Worm (Caenorhabditis elegans) whole organism, young adult: ENCODE data around the gene Y37H2A.11.

ENCODE experiments used
- B0261.1 ChIP-seq: sonication (generic microtip); optimal IDR thresholded peaks from 2 replicates; lab custom pipeline; 2016; ENCODE audit warnings: mild to moderate bottlenecking, missing genetic modification characterization, moderate library complexity, missing compliant biosample characterization
- C17E4.6 ChIP-seq: fragments of 200-800 bp; sonication (Bioruptor generic); IDR thresholded peaks from 2 replicates; pipeline ENCODE4 v1.3.6; 2022; ENCODE audit warnings: missing genetic modification reagents, missing genetic modification characterization, missing compliant biosample characterization
- D2030.7 ChIP-seq: fragments of 200-800 bp; sonication (Bioruptor generic); IDR thresholded peaks from 2 replicates; pipeline ENCODE4 v1.3.6; 2022; ENCODE audit warnings: missing genetic modification reagents, missing genetic modification characterization, missing compliant biosample characterization
- F57C9.4 ChIP-seq: sonication (generic microtip); optimal IDR thresholded peaks from 2 replicates; lab custom pipeline; 2017; ENCODE audit warnings: mild to moderate bottlenecking, missing genetic modification characterization, missing compliant biosample characterization
- Y56A3A.18 ChIP-seq: fragments of 200-800 bp; sonication (Bioruptor generic); IDR thresholded peaks from 2 replicates; pipeline ENCODE4 v1.3.6; 2022; ENCODE audit warnings: missing genetic modification reagents, missing genetic modification characterization, missing compliant biosample characterization
- aptf-2 ChIP-seq: fragments of 200-800 bp; sonication (Bioruptor generic); conservative IDR thresholded peaks from 2 replicates; pipeline ENCODE4 v1.3.6; 2022; ENCODE audit warnings: missing genetic modification reagents, missing genetic modification characterization, missing compliant biosample characterization
- atf-7 ChIP-seq: sonication (generic microtip); optimal IDR thresholded peaks from 2 replicates; lab custom pipeline; 2017; ENCODE audit warnings: mild to moderate bottlenecking, missing genetic modification characterization, missing compliant biosample characterization
- athp-1 ChIP-seq: sonication (generic microtip); optimal IDR thresholded peaks from 2 replicates; lab custom pipeline; 2017; ENCODE audit warnings: mild to moderate bottlenecking, missing genetic modification characterization, missing compliant biosample characterization
- attf-5 ChIP-seq: fragments of 200-800 bp; sonication (Bioruptor generic); optimal IDR thresholded peaks from 2 replicates; lab custom pipeline; 2018; ENCODE audit warnings: mild to moderate bottlenecking, missing genetic modification characterization, missing compliant biosample characterization
- bed-2 ChIP-seq: fragments of 200-800 bp; sonication (Bioruptor generic); IDR thresholded peaks from 2 replicates; pipeline ENCODE4 v1.3.6; 2022; ENCODE audit warnings: missing genetic modification reagents, missing genetic modification characterization, missing compliant biosample characterization
- ceh-27 ChIP-seq: fragments of 200-800 bp; sonication (Bioruptor generic); optimal IDR thresholded peaks from 2 replicates; lab custom pipeline; 2018; ENCODE audit warnings: mild to moderate bottlenecking, missing genetic modification characterization, moderate library complexity, missing compliant biosample characterization
- ceh-58 ChIP-seq: fragments of 200-800 bp; sonication (Bioruptor generic); IDR thresholded peaks from 2 replicates; pipeline ENCODE4 v1.3.6; 2022; ENCODE audit warnings: missing genetic modification characterization, missing compliant biosample characterization
- ceh-79 ChIP-seq: sonication (generic microtip); optimal IDR thresholded peaks from 2 replicates; lab custom pipeline; 2017; ENCODE audit warnings: mild to moderate bottlenecking, missing genetic modification characterization, missing compliant biosample characterization
- chd-7 ChIP-seq: sonication (generic microtip); optimal IDR thresholded peaks from 2 replicates; lab custom pipeline; 2016; ENCODE audit warnings: mild to moderate bottlenecking, missing genetic modification characterization, moderate library complexity, missing compliant biosample characterization
- die-1 ChIP-seq: sonication (generic microtip); optimal IDR thresholded peaks from 2 replicates; lab custom pipeline; 2016; ENCODE audit warnings: missing genotype, mild to moderate bottlenecking, missing genetic modification characterization, missing compliant biosample characterization
- egl-44 ChIP-seq: fragments of 200-800 bp; sonication (Bioruptor generic); IDR thresholded peaks from 2 replicates; pipeline ENCODE4 v1.3.6; 2022; ENCODE audit warnings: missing genetic modification reagents, missing genetic modification characterization, missing compliant biosample characterization
- egrh-3 ChIP-seq: fragments of 200-800 bp; sonication (Bioruptor generic); IDR thresholded peaks from 2 replicates; pipeline ENCODE4 v1.3.6; 2022; ENCODE audit warnings: missing genetic modification reagents, missing genetic modification characterization, missing compliant biosample characterization
- let-526 ChIP-seq: fragments of 200-800 bp; sonication (Bioruptor generic); IDR thresholded peaks from 2 replicates; pipeline ENCODE4 v1.3.6; 2022; ENCODE audit warnings: missing genetic modification reagents, missing genetic modification characterization, missing compliant biosample characterization
- let-607 ChIP-seq, 2 experiments: fragments of 200-800 bp in 1 of 2; sonication (Bioruptor generic) in 1 of 2; sonication (generic microtip) in 1 of 2; optimal IDR thresholded peaks; 2 replicates each; lab custom pipeline; 2016 to 2018; ENCODE audit warnings: mild to moderate bottlenecking in 2 of 2, missing compliant biosample characterization in 2 of 2, missing genetic modification characterization in 2 of 2, moderate library complexity in 2 of 2, missing genotype in 1 of 2
- lsl-1 ChIP-seq: fragments of 200-800 bp; sonication (Bioruptor generic); optimal IDR thresholded peaks from 2 replicates; lab custom pipeline; 2018; ENCODE audit warnings: mild to moderate bottlenecking, missing genetic modification characterization, moderate library complexity, missing compliant biosample characterization
- madf-6 ChIP-seq: fragments of 200-800 bp; sonication (Bioruptor generic); IDR thresholded peaks from 2 replicates; pipeline ENCODE4 v1.3.6; 2022; ENCODE audit warnings: missing genetic modification reagents, missing genetic modification characterization, missing compliant biosample characterization
- madf-8 ChIP-seq: fragments of 200-800 bp; sonication (Bioruptor generic); conservative IDR thresholded peaks from 2 replicates; pipeline ENCODE4 v1.3.6; 2022; ENCODE audit warnings: missing genetic modification reagents, missing genetic modification characterization, missing compliant biosample characterization
- mel-28 ChIP-seq: sonication (generic microtip); optimal IDR thresholded peaks from 2 replicates; lab custom pipeline; 2016; ENCODE audit warnings: borderline replicate concordance, mild to moderate bottlenecking, missing genetic modification characterization, missing compliant biosample characterization
- mxl-1 ChIP-seq: sonication (generic microtip); optimal IDR thresholded peaks from 2 replicates; lab custom pipeline; 2016; ENCODE audit warnings: missing genetic modification characterization, missing compliant biosample characterization
- nfya-1 ChIP-seq: sonication (generic microtip); optimal IDR thresholded peaks from 2 replicates; lab custom pipeline; 2017; ENCODE audit warnings: antibody characterized with exemption, missing compliant biosample characterization, missing genetic modification characterization, borderline replicate concordance; ENCODE audit not compliant: insufficient read depth
- repo-1 ChIP-seq: sonication (generic microtip); optimal IDR thresholded peaks from 2 replicates; lab custom pipeline; 2017; ENCODE audit warnings: mild to moderate bottlenecking, missing genetic modification characterization, missing compliant biosample characterization
- sea-2 ChIP-seq: fragments of 200-800 bp; sonication (Bioruptor generic); IDR thresholded peaks from 2 replicates; pipeline ENCODE4 v1.3.6; 2022; ENCODE audit warnings: missing genetic modification characterization, missing compliant biosample characterization
- snpc-1.3 ChIP-seq: sonication (generic microtip); optimal IDR thresholded peaks from 2 replicates; lab custom pipeline; 2017; ENCODE audit warnings: missing genetic modification characterization, mild to moderate bottlenecking, missing compliant biosample characterization, antibody characterized with exemption, moderate library complexity, missing genotype, missing genetic modification reagents; ENCODE audit not compliant: insufficient read depth
- snpc-4 ChIP-seq, 5 experiments: fragments of 150-350 bp in 1 of 5; sonication (generic microtip) in 4 of 5; optimal IDR thresholded peaks; 2 replicates each; lab custom pipeline; 2014 to 2018; ENCODE audit warnings: missing genetic modification characterization in 5 of 5, missing biosample characterization in 3 of 5, antibody characterized with exemption in 2 of 5, mild to moderate bottlenecking in 2 of 5, missing compliant biosample characterization in 2 of 5, missing genotype in 2 of 5, moderate library complexity in 2 of 5, missing genetic modification reagents in 1 of 5
- tbx-9 ChIP-seq: sonication (generic microtip); optimal IDR thresholded peaks from 2 replicates; lab custom pipeline; 2016; ENCODE audit warnings: borderline replicate concordance, missing genetic modification characterization, inconsistent platforms, missing compliant biosample characterization
- ztf-22 ChIP-seq: fragments of 200-800 bp; sonication (Bioruptor generic); optimal IDR thresholded peaks from 2 replicates; lab custom pipeline; 2018; ENCODE audit warnings: mild to moderate bottlenecking, missing genetic modification characterization, moderate library complexity, missing compliant biosample characterization
- ztf-28 ChIP-seq: fragments of 200-800 bp; sonication (Bioruptor generic); IDR thresholded peaks from 2 replicates; pipeline ENCODE4 v1.3.6; 2022; ENCODE audit warnings: missing genetic modification reagents, missing genetic modification characterization, missing compliant biosample characterization

Gene Y37H2A.11

ce11 chrV:18141161-18141560 lies at the start of gene Y37H2A.11:
Y37H2A.11 (plus strand) TSS chrV:18141461.
- TF ChIP-seq tbx-9 (tag; lab: Kevin White, UChicago) (no peak), let-526 (no peak), madf-8 (GFP tag; lab: Robert Waterston, UW) (no peak)

ce11 chrV:18093941-18094340 lies 47.3 kb upstream of the Y37H2A.11 start:
- TF ChIP-seq egrh-3 (GFP tag; lab: Robert Waterston, UW) (no peak), madf-6 (GFP tag; lab: Robert Waterston, UW) (no peak), ztf-28 (GFP tag; lab: Robert Waterston, UW) (no peak), snpc-1.3 (tag; lab: Kevin White, UChicago) (no peak), aptf-2 (GFP tag; lab: Robert Waterston, UW) (no peak), ceh-27 (no peak), die-1 (tag; lab: Kevin White, UChicago) (no peak), atf-7 (tag; lab: Kevin White, UChicago) (no peak), let-526 (no peak), mel-28 (tag; lab: Kevin White, UChicago) (no peak), nfya-1 (tag; lab: Kevin White, UChicago) (no peak), sea-2 (GFP tag; lab: Robert Waterston, UW) (no peak)
- TF ChIP-seq, all 124 proteins: peak for 0

- TF ChIP-seq repo-1 (no peak), ztf-22 (GFP tag; lab: Kevin White, UChicago) (no peak), ceh-27 (no peak), chd-7 (tag; lab: Kevin White, UChicago) (no peak), C17E4.6 (GFP tag; lab: Robert Waterston, UW) (no peak), mxl-1 (no peak), D2030.7 (GFP tag; lab: Robert Waterston, UW) (no peak), bed-2 (GFP tag; lab: Robert Waterston, UW) (no peak), ceh-58 (GFP tag; lab: Robert Waterston, UW) (no peak), nfya-1 (tag; lab: Kevin White, UChicago) (no peak), let-607 (tag; optimal IDR thresholded peaks at IDR 0.05; lab: Kevin White, UChicago) (no peak)
Observed at ce11 chrV:18098387-18098786, 42.9 kb upstream of the Y37H2A.11 start, which contains the start of gene par-4. par-4 (plus strand) TSS chrV:18098687.

DNA sequence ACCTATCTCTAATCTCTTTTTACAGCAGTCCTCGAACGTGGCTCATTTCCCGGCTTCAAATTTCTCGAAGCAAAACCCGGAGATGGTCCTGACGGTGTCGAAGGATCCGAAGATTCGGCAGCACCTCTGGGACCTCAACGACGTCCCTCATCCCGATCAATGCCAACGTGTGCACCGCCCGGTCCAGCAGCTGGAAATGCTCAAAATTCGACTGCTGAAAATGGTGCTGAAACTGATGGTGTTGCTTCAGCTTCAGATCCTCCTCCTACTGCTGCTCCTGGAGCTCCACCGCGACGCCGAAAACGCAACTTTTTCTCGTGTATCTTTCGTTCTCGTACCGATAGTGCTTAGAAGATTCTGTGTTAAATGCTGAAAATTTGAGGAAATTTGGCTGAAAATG lies 35.2 kb upstream of the Y37H2A.11 start:
- TF ChIP-seq egrh-3 (GFP tag; lab: Robert Waterston, UW) (0 out of 2 replicates have a peak, but pooled peaks have one; percentile 9), egl-44 (GFP tag; lab: Robert Waterston, UW) (no peak)

- TF ChIP-seq attf-5 (GFP tag; lab: Kevin White, UChicago) (no peak), nfya-1 (tag; lab: Kevin White, UChicago) (no peak), snpc-4 (GFP tag; optimal IDR thresholded peaks at IDR 0.05; lab: Kevin White, UChicago) (no peak), snpc-4 (tag; optimal IDR thresholded peaks at IDR 0.05; lab: Kevin White, UChicago) (no peak), Y56A3A.18 (GFP tag; lab: Robert Waterston, UW) (no peak), lsl-1 (GFP tag; lab: Kevin White, UChicago) (no peak), ceh-79 (tag; lab: Kevin White, UChicago) (no peak), bed-2 (GFP tag; lab: Robert Waterston, UW) (no peak), B0261.1 (no peak), F57C9.4 (tag; lab: Kevin White, UChicago) (no peak), madf-6 (GFP tag; lab: Robert Waterston, UW) (no peak), ztf-22 (GFP tag; lab: Kevin White, UChicago) (no peak), athp-1 (tag; lab: Kevin White, UChicago) (no peak)
Observed at ce11 chrV:18107969-18108368, 33.3 kb upstream of the Y37H2A.11 start, which contains the start of gene Y37H2A.1. Y37H2A.1 (plus strand) TSS chrV:18108269.
